Worm (Caenorhabditis elegans) whole organism, late embryonic: ENCODE results near the gene rib-2.

ENCODE experiments used
- ceh-45 ChIP-seq: fragments of 200-800 bp; sonication (Bioruptor generic); IDR thresholded peaks from 2 replicates; pipeline ENCODE4 v1.3.6; 2022; ENCODE audit warnings: missing genetic modification reagents, missing genetic modification characterization, missing compliant biosample characterization
- nfya-1 ChIP-seq: sonication (generic microtip); optimal IDR thresholded peaks from 2 replicates; lab custom pipeline; 2017; ENCODE audit warnings: missing genetic modification characterization, mild to moderate bottlenecking, missing compliant biosample characterization, antibody characterized with exemption, moderate library complexity
- nhr-232 ChIP-seq: sonication (generic microtip); optimal IDR thresholded peaks from 2 replicates; lab custom pipeline; 2016; ENCODE audit warnings: missing genetic modification characterization, missing compliant biosample characterization

- TF ChIP-seq nhr-232 (tag; lab: Kevin White, UChicago) (no peak), nfya-1 (no peak), ceh-45 (GFP tag; lab: Robert Waterston, UW) (no peak)
These were observed 36.1 kb upstream of the rib-2 start for ce11 chrIII:10706481-10706880.
